Worm (Caenorhabditis elegans) whole organism, L4/young adult: ENCODE measurements around the gene srx-122.

Experiments used
- W03F9.2 ChIP-seq: fragments of 150-350 bp; optimal IDR thresholded peaks from 2 replicates; lab custom pipeline; 2014; ENCODE audit warnings: missing biosample characterization, missing genetic modification characterization
- dao-5 ChIP-seq: sonication (generic microtip); optimal IDR thresholded peaks from 2 replicates; lab custom pipeline; 2016; ENCODE audit warnings: missing genotype, missing genetic modification characterization, moderate library complexity, missing compliant biosample characterization
- him-1 ChIP-seq: sonication (generic microtip); optimal IDR thresholded peaks from 2 replicates; lab custom pipeline; 2016; ENCODE audit warnings: missing genotype, missing genetic modification reagents, missing genetic modification characterization, missing compliant biosample characterization

The srx-122 gene

DNA sequence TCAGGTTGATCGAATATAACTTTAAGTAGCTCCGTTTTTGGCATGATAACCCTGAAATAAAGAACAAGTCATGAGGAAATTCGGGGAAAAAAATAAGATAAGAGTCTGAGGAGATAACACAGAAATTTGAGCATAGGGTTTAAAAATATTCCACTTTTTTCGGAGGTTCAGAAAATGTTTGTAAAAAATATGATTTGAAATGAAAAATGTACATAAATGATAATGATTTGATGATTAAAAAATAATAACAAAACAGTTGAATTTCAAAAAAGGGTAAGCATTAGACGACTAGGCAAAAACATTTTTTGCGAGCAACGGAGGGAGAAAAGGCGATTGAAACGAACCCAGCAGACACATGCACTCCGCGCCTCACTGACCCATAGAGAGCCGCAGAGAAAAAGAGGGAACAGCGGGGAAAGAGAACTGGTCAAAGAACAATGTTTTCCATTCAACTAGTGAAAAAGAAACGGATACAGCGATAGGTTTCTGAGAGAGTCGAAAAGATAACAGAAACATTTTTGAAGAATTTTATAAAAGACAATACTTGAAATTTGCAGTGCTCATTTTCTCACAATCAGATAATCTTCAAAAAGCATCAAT lies 14.5 kb upstream of the srx-122 start, which contains the start of gene arrd-18:
TSS of gene arrd-18 (minus strand) at position 51 of the 600 bp plus-strand sequence.
- no peak for TF ChIP-seq dao-5 (tag; lab: Kevin White, UChicago)
- no peak for TF ChIP-seq W03F9.2
- TF ChIP-seq him-1 (tag; lab: Kevin White, UChicago): no peak

ce11 chrV:3308169-3308568 lies 10.5 kb upstream of the srx-122 start, which contains the start of gene srbc-3:
srbc-3 (plus strand) TSS chrV:3308469.
- TF ChIP-seq dao-5 (tag; lab: Kevin White, UChicago): no peak
- no peak for TF ChIP-seq him-1 (tag; lab: Kevin White, UChicago)
- TF ChIP-seq W03F9.2: no peak

DNA sequence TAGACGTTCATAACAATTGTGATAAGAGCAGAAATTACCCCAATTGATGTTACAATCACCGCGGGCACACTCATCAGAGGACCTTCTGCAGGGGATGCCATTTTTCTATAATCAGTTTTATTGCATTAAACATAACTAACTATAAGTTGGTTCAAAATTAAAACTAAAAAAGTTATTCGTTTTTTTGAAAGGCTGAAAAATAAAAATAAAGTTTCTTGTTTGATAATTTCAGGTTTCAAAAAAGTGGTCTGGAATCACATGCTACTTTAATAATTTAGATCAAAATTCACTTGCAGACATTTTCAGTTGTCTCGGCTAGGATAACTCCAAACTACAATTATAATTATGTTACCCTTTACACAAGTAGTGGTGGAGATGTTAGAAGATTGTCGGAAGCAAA lies 4.2 kb upstream of the srx-122 start, which contains the start of gene srbc-1:
TSS of gene srbc-1 (minus strand) at position 101 of the 400 bp plus-strand sequence.
- no peak for TF ChIP-seq him-1 (tag; lab: Kevin White, UChicago)
- TF ChIP-seq W03F9.2: no peak
- TF ChIP-seq dao-5 (tag; lab: Kevin White, UChicago): no peak

DNA sequence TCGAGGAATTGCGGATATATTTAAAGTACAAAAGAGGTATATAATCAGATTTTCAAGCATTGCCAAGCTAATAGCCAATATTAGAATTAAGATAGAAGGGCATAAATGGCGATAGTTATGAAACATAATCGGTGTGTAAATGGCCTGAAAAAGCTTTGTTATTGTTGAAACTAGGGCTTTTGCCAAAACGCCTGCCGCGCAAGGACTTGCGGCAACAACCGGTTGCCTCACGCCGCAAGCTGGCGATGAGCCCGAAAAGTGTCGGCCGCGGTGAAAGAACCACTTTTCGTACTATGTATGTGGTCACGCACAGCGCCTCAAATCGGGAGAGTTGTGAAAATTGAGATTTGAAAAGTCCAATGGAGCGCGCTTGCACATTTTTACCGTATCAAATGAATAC lies 1.8 kb upstream of the srx-122 start:
- TF ChIP-seq dao-5 (tag; lab: Kevin White, UChicago) (no peak), him-1 (tag; lab: Kevin White, UChicago) (no peak)

ce11 chrV:3295368-3295767 lies 2.3 kb downstream of the srx-122 start:
- TF ChIP-seq W03F9.2: no peak
- no peak for TF ChIP-seq him-1 (tag; lab: Kevin White, UChicago)
- no peak for TF ChIP-seq dao-5 (tag; lab: Kevin White, UChicago)

DNA sequence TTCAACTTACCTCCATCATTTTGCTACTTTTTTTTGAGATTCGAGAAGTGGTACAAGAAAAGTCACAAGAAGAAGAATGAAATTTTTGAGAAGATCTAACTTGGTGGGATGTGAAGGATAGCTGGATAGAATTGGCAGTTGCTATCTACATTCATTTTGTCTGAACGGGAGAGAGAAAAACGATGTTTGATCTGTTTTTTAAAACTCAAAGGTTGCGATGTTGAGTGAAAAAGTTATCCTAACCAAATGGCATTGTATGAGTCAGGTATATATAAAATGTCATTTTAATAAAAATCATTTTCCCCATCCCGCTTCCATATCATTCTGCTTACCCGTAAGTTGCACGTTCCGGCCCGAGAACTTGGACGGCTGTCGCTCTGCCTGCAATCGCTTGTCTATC lies 8.4 kb downstream of the srx-122 start, which contains the start of gene F35F10.6:
TSS of gene F35F10.6 (minus strand) at position 101 of the 400 bp plus-strand sequence.
- TF ChIP-seq dao-5 (tag; lab: Kevin White, UChicago): no peak
- TF ChIP-seq him-1 (tag; lab: Kevin White, UChicago): no peak
- TF ChIP-seq W03F9.2: no peak

DNA sequence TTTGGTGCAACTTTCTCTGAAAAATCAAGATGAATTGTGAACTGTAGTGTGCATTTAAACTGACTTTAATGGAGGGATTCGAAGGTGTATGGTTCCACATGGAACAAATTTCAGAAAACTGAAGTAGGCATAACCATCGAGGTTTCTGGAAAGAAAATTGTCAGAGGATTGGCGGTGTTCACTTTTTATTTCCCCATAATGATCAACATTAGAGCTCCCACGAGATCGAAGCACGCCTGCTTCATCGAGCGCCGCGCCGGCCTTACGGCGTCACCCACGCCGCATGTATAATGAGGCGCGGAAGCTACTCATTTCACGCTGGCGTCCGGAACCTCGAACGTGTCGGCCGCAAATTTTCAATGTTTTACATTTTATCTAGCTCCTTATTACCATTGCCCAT lies 9.5 kb downstream of the srx-122 start:
- TF ChIP-seq him-1 (tag; lab: Kevin White, UChicago) (no peak), W03F9.2 (no peak), dao-5 (tag; lab: Kevin White, UChicago) (no peak)

ce11 chrV:3287330-3287729 lies 10.3 kb downstream of the srx-122 start, which contains the start of gene F35F10.7:
F35F10.7 (minus strand) TSS chrV:3287430.
- TF ChIP-seq W03F9.2: no peak
- TF ChIP-seq dao-5 (tag; lab: Kevin White, UChicago): no peak
- TF ChIP-seq him-1 (tag; lab: Kevin White, UChicago): no peak

DNA sequence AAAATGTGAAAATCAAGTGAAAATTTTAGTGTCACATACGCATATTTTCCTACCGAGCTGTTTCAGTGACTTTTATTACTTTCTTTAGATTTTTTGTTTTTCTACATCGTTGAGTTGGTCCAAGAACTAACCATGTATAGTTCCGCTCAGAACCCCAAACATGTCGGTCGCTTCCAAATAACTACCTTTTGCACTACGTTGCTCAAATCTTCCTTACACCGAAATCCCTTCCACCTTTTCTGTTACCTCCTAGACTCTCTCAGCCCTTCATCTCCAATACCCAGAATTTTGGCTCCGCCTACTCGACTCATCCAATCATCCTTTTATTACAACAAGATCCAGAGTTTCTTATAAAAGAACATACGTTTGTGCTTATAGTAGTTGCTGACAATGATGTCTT lies 13.0 kb downstream of the srx-122 start, which contains the start of gene F35F10.5:
TSS of gene F35F10.5 (plus strand) at position 301 of the 400 bp plus-strand sequence.
- no peak for TF ChIP-seq W03F9.2
- TF ChIP-seq dao-5 (tag; lab: Kevin White, UChicago): no peak
- TF ChIP-seq him-1 (tag; lab: Kevin White, UChicago): no peak

ce11 chrV:3282957-3283356 lies 14.7 kb downstream of the srx-122 start, which contains the start of gene str-64:
str-64 (plus strand) TSS chrV:3283257.
- no peak for TF ChIP-seq W03F9.2

DNA sequence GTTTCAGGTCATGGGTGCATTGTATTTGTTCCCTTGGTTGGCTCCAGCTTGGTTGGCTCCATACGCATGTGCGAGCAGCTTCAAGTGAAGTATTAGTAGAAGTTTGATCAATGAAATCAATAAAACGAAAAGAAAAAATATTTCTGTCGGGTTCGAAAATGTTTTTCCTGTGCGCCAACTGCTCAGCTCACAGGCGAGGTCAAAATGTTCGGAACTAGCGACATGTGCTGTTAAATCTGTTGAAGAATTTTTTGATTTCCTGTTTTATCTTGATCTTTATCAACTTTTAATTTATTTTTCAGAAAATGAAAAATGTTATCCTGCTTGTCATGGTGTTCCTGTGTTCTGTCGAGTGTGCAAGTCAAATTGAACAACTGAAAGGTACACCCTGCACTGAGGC lies 16.1 kb downstream of the srx-122 start, which contains the start of gene T28A11.25:
TSS of gene T28A11.25 (plus strand) at position 301 of the 400 bp plus-strand sequence.
- TF ChIP-seq W03F9.2: no peak
- no peak for TF ChIP-seq him-1 (tag; lab: Kevin White, UChicago)
- no peak for TF ChIP-seq dao-5 (tag; lab: Kevin White, UChicago)

DNA sequence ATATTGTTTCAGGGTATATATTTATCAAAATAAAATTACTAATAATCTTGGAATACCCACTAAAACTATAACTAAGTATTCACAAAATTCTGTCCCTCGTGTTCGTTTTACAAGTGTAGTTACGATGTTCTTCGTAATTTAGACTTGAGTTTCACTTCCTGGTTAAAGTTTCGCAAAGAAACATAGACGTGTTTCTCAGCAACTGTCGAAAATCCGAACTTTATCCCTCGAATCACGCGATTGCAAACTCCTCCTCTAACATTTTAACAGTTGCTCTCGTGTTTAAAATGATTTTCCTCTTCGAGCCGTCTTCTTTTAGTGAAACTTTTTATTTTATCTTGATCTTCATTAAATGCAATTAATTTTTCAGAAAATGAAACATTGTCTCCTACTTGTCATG lies 17.7 kb downstream of the srx-122 start, which contains the start of gene T28A11.2:
TSS of gene T28A11.2 (plus strand) at position 371 of the 400 bp plus-strand sequence.
- TF ChIP-seq W03F9.2 (no peak), him-1 (tag; lab: Kevin White, UChicago) (no peak), dao-5 (tag; lab: Kevin White, UChicago) (no peak)

DNA sequence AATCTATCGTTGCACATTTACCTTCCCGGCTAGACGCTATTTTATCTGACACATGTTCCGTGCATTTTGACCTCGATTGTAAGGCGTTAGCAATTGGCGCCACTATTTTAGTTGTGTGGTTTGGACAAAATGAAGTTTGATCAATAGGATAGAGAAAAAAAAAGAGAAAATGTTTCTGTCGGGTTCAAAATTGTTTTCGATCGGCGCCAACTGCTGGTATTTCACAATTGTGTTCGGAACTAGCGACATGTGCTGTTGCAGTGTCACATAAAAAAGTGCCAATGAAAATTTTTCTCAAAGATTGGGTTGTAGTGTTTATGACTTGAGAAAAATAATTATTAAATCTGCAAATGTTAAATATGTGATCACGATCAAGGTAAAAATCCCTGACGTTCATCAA lies 18.5 kb downstream of the srx-122 start:
- TF ChIP-seq W03F9.2: no peak
- TF ChIP-seq him-1 (tag; lab: Kevin White, UChicago): no peak
- TF ChIP-seq dao-5 (tag; lab: Kevin White, UChicago): no peak

- TF ChIP-seq him-1 (tag; lab: Kevin White, UChicago) (no peak), W03F9.2 (no peak), dao-5 (tag; lab: Kevin White, UChicago) (no peak)
Measured at ce11 chrV:3278101-3278639, 19.5 kb downstream of the srx-122 start, which contains the start of gene fbxa-64. fbxa-64 (minus strand) TSS chrV:3278151.
